Fruit fly (Drosophila melanogaster) whole organism, embryonic: ENCODE results near the gene CG5938.

Experiments
- Asciz ChIP-seq: fragments of 200-800 bp; sonication (Bioruptor generic); optimal IDR thresholded peaks from 2 replicates; lab custom pipeline; 2017; ENCODE audit warnings: missing biosample characterization, mild to moderate bottlenecking, missing genetic modification characterization, missing genetic modification reagents
- BEAF-32 ChIP-seq: fragments of 200-800 bp; sonication (Bioruptor generic); optimal IDR thresholded peaks from 3 replicates; lab custom pipeline; 2017; ENCODE audit warnings: missing biosample characterization, missing genetic modification characterization, mild to moderate bottlenecking, moderate library complexity, missing genetic modification reagents
- Blimp-1 ChIP-seq: fragments of 200-800 bp; sonication (Bioruptor generic); optimal IDR thresholded peaks from 3 replicates; lab custom pipeline; 2018; ENCODE audit warnings: missing biosample characterization, missing genetic modification characterization, mild to moderate bottlenecking, moderate library complexity, missing genetic modification reagents
- CG10209 ChIP-seq: fragments of 200-800 bp; sonication (Bioruptor generic); optimal IDR thresholded peaks from 3 replicates; lab custom pipeline; 2017; ENCODE audit warnings: missing biosample characterization, mild to moderate bottlenecking, missing genetic modification characterization, missing genetic modification reagents
- CG11085 ChIP-seq: fragments of 200-800 bp; sonication (Bioruptor generic); IDR thresholded peaks from 2 replicates; pipeline ENCODE4 v1.3.6; 2022; ENCODE audit warnings: missing biosample characterization, missing genetic modification characterization
- CG1233 ChIP-seq: fragments of 200-800 bp; sonication (Bioruptor generic); optimal IDR thresholded peaks from 4 replicates; lab custom pipeline; 2018; ENCODE audit warnings: missing biosample characterization, mild to moderate bottlenecking, missing genetic modification characterization
- CG14667 ChIP-seq: fragments of 200-800 bp; sonication (Bioruptor generic); IDR thresholded peaks from 2 replicates; pipeline ENCODE4 v1.3.6; 2022; ENCODE audit warnings: missing biosample characterization, missing genetic modification characterization
- CG15073 ChIP-seq: fragments of 200-800 bp; sonication (Bioruptor generic); optimal IDR thresholded peaks from 2 replicates; lab custom pipeline; 2016; ENCODE audit warnings: missing biosample characterization, missing genetic modification characterization
- CG15269 ChIP-seq: fragments of 200-800 bp; sonication (Bioruptor generic); optimal IDR thresholded peaks from 2 replicates; lab custom pipeline; 2018; ENCODE audit warnings: missing biosample characterization, mild to moderate bottlenecking, missing genetic modification characterization, moderate library complexity
- CG1647 ChIP-seq: fragments of 200-800 bp; sonication (Bioruptor generic); optimal IDR thresholded peaks from 3 replicates; lab custom pipeline; 2016; ENCODE audit warnings: missing biosample characterization, missing genetic modification characterization
- CG2875 ChIP-seq: fragments of 200-800 bp; sonication (Bioruptor generic); optimal IDR thresholded peaks from 2 replicates; lab custom pipeline; 2017; ENCODE audit warnings: missing biosample characterization, mild to moderate bottlenecking, missing genetic modification characterization, missing genetic modification reagents
- CG3065 ChIP-seq: fragments of 200-800 bp; sonication (Bioruptor generic); optimal IDR thresholded peaks from 2 replicates; lab custom pipeline; 2016; ENCODE audit warnings: missing biosample characterization, missing genetic modification characterization
- CG34422 ChIP-seq: fragments of 200-800 bp; sonication (Bioruptor generic); IDR thresholded peaks from 3 replicates; pipeline ENCODE4 v1.3.6; 2022; ENCODE audit warnings: missing biosample characterization, missing genetic modification characterization
- CG3838 ChIP-seq: fragments of 200-800 bp; sonication (Bioruptor generic); optimal IDR thresholded peaks from 3 replicates; lab custom pipeline; 2016; ENCODE audit warnings: missing biosample characterization, missing genetic modification characterization
- CG6854 ChIP-seq: fragments of 200-800 bp; sonication (Bioruptor generic); optimal IDR thresholded peaks from 3 replicates; lab custom pipeline; 2017; ENCODE audit warnings: missing biosample characterization, mild to moderate bottlenecking, missing genetic modification characterization
- CG7745 ChIP-seq: fragments of 200-800 bp; sonication (Bioruptor generic); optimal IDR thresholded peaks from 2 replicates; lab custom pipeline; 2018; ENCODE audit warnings: missing biosample characterization, mild to moderate bottlenecking, missing genetic modification characterization, moderate library complexity
- CG7987 ChIP-seq: fragments of 200-800 bp; sonication (Bioruptor generic); optimal IDR thresholded peaks from 2 replicates; lab custom pipeline; 2018; ENCODE audit warnings: missing biosample characterization, mild to moderate bottlenecking, missing genetic modification characterization, moderate library complexity
- CG8478 ChIP-seq: fragments of >200 bp; optimal IDR thresholded peaks from 2 replicates; lab custom pipeline; 2018
- Chrac-16 ChIP-seq: fragments of 200-800 bp; sonication (Bioruptor generic); optimal IDR thresholded peaks from 3 replicates; lab custom pipeline; 2016; ENCODE audit warnings: missing biosample characterization, missing genetic modification characterization
- D ChIP-seq, 2 experiments: fragments of 200-800 bp in 1 of 2; fragments of >200 bp in 1 of 2; sonication (Bioruptor generic) in 1 of 2; optimal IDR thresholded peaks; 2 replicates in 1 of 2; 3 replicates in 1 of 2; lab custom pipeline; 2017; ENCODE audit warnings: mild to moderate bottlenecking in 1 of 2, missing biosample characterization in 1 of 2, missing genetic modification characterization in 1 of 2, missing genetic modification reagents in 1 of 2
- Dp ChIP-seq: fragments of 200-800 bp; sonication (Bioruptor generic); optimal IDR thresholded peaks from 2 replicates; lab custom pipeline; 2018; ENCODE audit warnings: missing biosample characterization, mild to moderate bottlenecking, missing genetic modification characterization, moderate library complexity
- Ets97D ChIP-seq: fragments of 200-800 bp; sonication (Bioruptor generic); optimal IDR thresholded peaks from 3 replicates; lab custom pipeline; 2016; ENCODE audit warnings: missing biosample characterization, missing genetic modification characterization
- Fer2 ChIP-seq: fragments of 200-800 bp; sonication (Bioruptor generic); optimal IDR thresholded peaks from 2 replicates; lab custom pipeline; 2018; ENCODE audit warnings: missing biosample characterization, mild to moderate bottlenecking, missing genetic modification characterization, moderate library complexity
- Gug ChIP-seq: fragments of 200-800 bp; sonication (Bioruptor generic); IDR thresholded peaks from 4 replicates; pipeline ENCODE4 v1.3.6; 2022; ENCODE audit warnings: missing biosample characterization, missing genetic modification characterization
- H2.0 ChIP-seq: fragments of 200-800 bp; sonication (Bioruptor generic); IDR thresholded peaks from 2 replicates; pipeline ENCODE4 v1.3.6; 2022; ENCODE audit warnings: missing biosample characterization, missing genetic modification characterization
- Hmx ChIP-seq: fragments of 200-800 bp; sonication (Bioruptor generic); optimal IDR thresholded peaks from 2 replicates; lab custom pipeline; 2016; ENCODE audit warnings: missing biosample characterization, missing genetic modification characterization
- Mrtf ChIP-seq: fragments of 200-800 bp; sonication (Bioruptor generic); IDR thresholded peaks from 3 replicates; pipeline ENCODE4 v1.3.6; 2022; ENCODE audit warnings: missing biosample characterization, missing genetic modification characterization
- Six4 ChIP-seq: fragments of 200-800 bp; sonication (Bioruptor generic); optimal IDR thresholded peaks from 2 replicates; lab custom pipeline; 2016; ENCODE audit warnings: missing biosample characterization, missing genetic modification characterization
- abd-A ChIP-seq: fragments of 200-800 bp; sonication (Bioruptor generic); optimal IDR thresholded peaks from 3 replicates; lab custom pipeline; 2019; ENCODE audit warnings: missing biosample characterization, mild to moderate bottlenecking, missing genetic modification characterization, moderate library complexity
- bbx ChIP-seq: fragments of 200-800 bp; sonication (Bioruptor generic); IDR thresholded peaks from 2 replicates; pipeline ENCODE4 v1.3.6; 2022; ENCODE audit warnings: missing biosample characterization, missing genetic modification characterization; ENCODE audit not compliant: partially characterized antibody
- bigmax ChIP-seq: fragments of 200-800 bp; sonication (Bioruptor generic); optimal IDR thresholded peaks from 2 replicates; lab custom pipeline; 2018; ENCODE audit warnings: missing biosample characterization, mild to moderate bottlenecking, missing genetic modification characterization
- cad ChIP-seq: fragments of >200 bp; optimal IDR thresholded peaks from 2 replicates; lab custom pipeline; 2017; ENCODE audit warnings: missing biosample characterization, missing genetic modification characterization
- caup ChIP-seq: fragments of 200-800 bp; sonication (Bioruptor generic); optimal IDR thresholded peaks from 3 replicates; lab custom pipeline; 2017; ENCODE audit warnings: missing biosample characterization, mild to moderate bottlenecking, missing genetic modification characterization, moderate library complexity; ENCODE audit not compliant: severe bottlenecking
- cg ChIP-seq: fragments of 200-800 bp; sonication (Bioruptor generic); optimal IDR thresholded peaks from 3 replicates; lab custom pipeline; 2019; ENCODE audit warnings: missing biosample characterization, mild to moderate bottlenecking, missing genetic modification characterization, moderate library complexity
- chinmo ChIP-seq: fragments of 200-800 bp; sonication (Bioruptor generic); IDR thresholded peaks from 4 replicates; pipeline ENCODE4 v1.3.6; 2022; ENCODE audit warnings: missing biosample characterization, missing genetic modification characterization; ENCODE audit not compliant: partially characterized antibody
- cwo ChIP-seq: fragments of 200-800 bp; sonication (Bioruptor generic); optimal IDR thresholded peaks from 3 replicates; lab custom pipeline; 2017; ENCODE audit warnings: missing biosample characterization, missing genetic modification characterization, mild to moderate bottlenecking, moderate library complexity, missing genetic modification reagents
- en ChIP-seq: fragments of 200-800 bp; sonication (Bioruptor generic); optimal IDR thresholded peaks from 2 replicates; lab custom pipeline; 2016; ENCODE audit warnings: missing biosample characterization, missing genetic modification characterization
- gcm ChIP-seq: fragments of 200-800 bp; sonication (Bioruptor generic); optimal IDR thresholded peaks from 2 replicates; lab custom pipeline; 2019; ENCODE audit warnings: missing biosample characterization, mild to moderate bottlenecking, missing genetic modification characterization, moderate library complexity
- ham ChIP-seq: fragments of 200-800 bp; sonication (Bioruptor generic); IDR thresholded peaks from 2 replicates; pipeline ENCODE4 v1.3.6; 2022; ENCODE audit warnings: missing biosample characterization, missing genetic modification characterization
- lbe ChIP-seq: fragments of 200-800 bp; sonication (Bioruptor generic); optimal IDR thresholded peaks from 2 replicates; lab custom pipeline; 2016; ENCODE audit warnings: missing biosample characterization, mild to moderate bottlenecking, missing genetic modification characterization
- lola ChIP-seq, 3 experiments: fragments of >200 bp in 2 of 3; fragments of 200-800 bp in 1 of 3; sonication (Bioruptor generic) in 1 of 3; optimal IDR thresholded peaks; 2 replicates each; lab custom pipeline; 2017 to 2019; ENCODE audit warnings: missing biosample characterization in 3 of 3, missing genetic modification characterization in 3 of 3, mild to moderate bottlenecking in 1 of 3, moderate library complexity in 1 of 3
- nom ChIP-seq: fragments of 200-800 bp; sonication (Bioruptor generic); optimal IDR thresholded peaks from 2 replicates; lab custom pipeline; 2017; ENCODE audit warnings: missing biosample characterization, missing genetic modification characterization, mild to moderate bottlenecking, moderate library complexity, missing genetic modification reagents
- pita ChIP-seq: fragments of 200-800 bp; sonication (Bioruptor generic); optimal IDR thresholded peaks from 2 replicates; lab custom pipeline; 2017; ENCODE audit warnings: missing biosample characterization, mild to moderate bottlenecking, missing genetic modification characterization
- prd ChIP-seq, 3 experiments: fragments of >200 bp in 2 of 3; fragments of 200-800 bp in 1 of 3; sonication (Bioruptor generic) in 1 of 3; optimal IDR thresholded peaks in 2 of 3; IDR thresholded peaks in 1 of 3; 2 replicates in 2 of 3; 3 replicates in 1 of 3; pipeline versions ENCODE4 v1.3.6 to Lab custom; 2017 to 2022; ENCODE audit warnings: missing biosample characterization in 1 of 3, missing genetic modification characterization in 1 of 3
- ro ChIP-seq: fragments of 200-800 bp; sonication (Bioruptor generic); IDR thresholded peaks from 2 replicates; pipeline ENCODE4 v1.3.6; 2022; ENCODE audit warnings: missing biosample characterization, missing genetic modification characterization
- shn ChIP-seq: fragments of 200-800 bp; sonication (Bioruptor generic); optimal IDR thresholded peaks from 3 replicates; lab custom pipeline; 2016; ENCODE audit warnings: missing biosample characterization, missing genetic modification characterization
- sisA ChIP-seq: fragments of 200-800 bp; sonication (Bioruptor generic); IDR thresholded peaks from 2 replicates; pipeline ENCODE4 v1.3.6; 2022; ENCODE audit warnings: missing biosample characterization, missing genetic modification characterization
- slou ChIP-seq: fragments of 200-800 bp; sonication (Bioruptor generic); optimal IDR thresholded peaks from 3 replicates; lab custom pipeline; 2016; ENCODE audit warnings: missing biosample characterization, missing genetic modification characterization
- slp2 ChIP-seq: fragments of 200-800 bp; sonication (Bioruptor generic); optimal IDR thresholded peaks from 2 replicates; lab custom pipeline; 2016; ENCODE audit warnings: missing biosample characterization, missing genetic modification characterization
- trh ChIP-seq: fragments of 200-800 bp; sonication (Bioruptor generic); optimal IDR thresholded peaks from 2 replicates; lab custom pipeline; 2016; ENCODE audit warnings: missing biosample characterization, missing genetic modification characterization

The CG5938 gene

DNA sequence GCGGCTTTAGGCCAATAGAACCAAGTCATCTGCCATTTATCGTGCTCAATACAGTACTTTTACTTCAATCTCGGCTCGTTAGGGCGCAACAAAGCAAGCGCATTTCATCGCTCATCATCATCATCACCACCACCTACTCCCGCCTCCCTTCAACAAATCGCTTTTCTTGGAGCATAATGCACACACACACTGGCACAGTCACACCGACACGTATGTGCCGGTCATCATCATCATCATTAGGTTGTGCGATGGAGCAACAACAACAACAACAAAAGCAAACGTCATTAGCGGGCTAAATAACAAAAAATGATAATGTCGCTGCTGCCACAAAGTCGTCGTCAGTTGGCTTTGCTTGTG is 29.2 kb upstream of the CG5938 start (continued):
- TF ChIP-seq gcm (GFP tag; lab: Kevin White, UChicago) (no peak), BEAF-32 (GFP tag; lab: Kevin White, UChicago) (peak; percentile 15), cwo (no peak), Asciz (GFP tag; lab: Kevin White, UChicago) (no peak), abd-A (peak; percentile 26), CG6854 (no peak), lbe (no peak), Dp (GFP tag; lab: Kevin White, UChicago) (peak; percentile 16), CG1647 (GFP tag; lab: Kevin White, UChicago) (no peak), Chrac-16 (GFP tag; lab: Kevin White, UChicago) (no peak), CG3065 (no peak), sisA (no peak), slp2 (no peak), CG11085 (GFP tag; lab: Robert Waterston, UW) (no peak), Ets97D (GFP tag; lab: Kevin White, UChicago) (no peak), bbx (GFP tag; lab: Robert Waterston, UW) (no peak), CG7987 (GFP tag; lab: Kevin White, UChicago) (no peak), ham (no peak), Six4 (GFP tag; lab: Kevin White, UChicago) (no peak), CG15073 (GFP tag; lab: Kevin White, UChicago) (no peak), nom (GFP tag; lab: Kevin White, UChicago) (no peak), shn (GFP tag; lab: Kevin White, UChicago) (peak; percentile 49), CG8478 (lab: Kevin White, UChicago) (peak; percentile 91), cad (GFP tag; lab: Kevin White, UChicago) (no peak), CG2875 (GFP tag; lab: Kevin White, UChicago) (no peak), trh (GFP tag; lab: Kevin White, UChicago) (no peak), D (optimal IDR thresholded peaks at IDR 0.05; lab: Kevin White, UChicago) (no peak), D (GFP tag; optimal IDR thresholded peaks at IDR 0.05; lab: Kevin White, UChicago) (no peak), ro (GFP tag; lab: Robert Waterston, UW) (no peak), slou (GFP tag; lab: Kevin White, UChicago) (no peak), H2.0 (GFP tag; lab: Robert Waterston, UW) (no peak), cg (GFP tag; lab: Kevin White, UChicago) (peak; percentile 70), CG1233 (GFP tag; lab: Kevin White, UChicago) (no peak), pita (GFP tag; lab: Kevin White, UChicago) (no peak), CG14667 (GFP tag; lab: Robert Waterston, UW) (no peak), lola (GFP tag; optimal IDR thresholded peaks at IDR 0.05; lab: Kevin White, UChicago) (no peak), CG10209 (no peak), CG7745 (tag; lab: Kevin White, UChicago) (no peak), Mrtf (GFP tag; lab: Robert Waterston, UW) (no peak), bigmax (GFP tag; lab: Kevin White, UChicago) (no peak), Fer2 (tag; lab: Kevin White, UChicago) (no peak), Hmx (GFP tag; lab: Kevin White, UChicago) (no peak), Gug (GFP tag; lab: Robert Waterston, UW) (no peak), chinmo (peak; percentile 89; the same call in 3 of the 4 replicates), CG15269 (tag; lab: Kevin White, UChicago) (no peak), Blimp-1 (GFP tag; lab: Kevin White, UChicago) (peak; percentile 8), prd (optimal IDR thresholded peaks at IDR 0.05; lab: Kevin White, UChicago) (no peak), prd (GFP tag; IDR thresholded peaks at IDR 0.05; lab: Robert Waterston, UW) (no peak; the same call in 2 of the 3 replicates), CG34422 (GFP tag; lab: Robert Waterston, UW) (peak; percentile 56; the same call in 2 of the 3 replicates), en (GFP tag; lab: Kevin White, UChicago) (no peak), CG3838 (GFP tag; lab: Kevin White, UChicago) (no peak), caup (no peak)
